Fruit fly (Drosophila melanogaster): ENCODE measurements around the gene sordd1.

sordd1 gene

DNA sequence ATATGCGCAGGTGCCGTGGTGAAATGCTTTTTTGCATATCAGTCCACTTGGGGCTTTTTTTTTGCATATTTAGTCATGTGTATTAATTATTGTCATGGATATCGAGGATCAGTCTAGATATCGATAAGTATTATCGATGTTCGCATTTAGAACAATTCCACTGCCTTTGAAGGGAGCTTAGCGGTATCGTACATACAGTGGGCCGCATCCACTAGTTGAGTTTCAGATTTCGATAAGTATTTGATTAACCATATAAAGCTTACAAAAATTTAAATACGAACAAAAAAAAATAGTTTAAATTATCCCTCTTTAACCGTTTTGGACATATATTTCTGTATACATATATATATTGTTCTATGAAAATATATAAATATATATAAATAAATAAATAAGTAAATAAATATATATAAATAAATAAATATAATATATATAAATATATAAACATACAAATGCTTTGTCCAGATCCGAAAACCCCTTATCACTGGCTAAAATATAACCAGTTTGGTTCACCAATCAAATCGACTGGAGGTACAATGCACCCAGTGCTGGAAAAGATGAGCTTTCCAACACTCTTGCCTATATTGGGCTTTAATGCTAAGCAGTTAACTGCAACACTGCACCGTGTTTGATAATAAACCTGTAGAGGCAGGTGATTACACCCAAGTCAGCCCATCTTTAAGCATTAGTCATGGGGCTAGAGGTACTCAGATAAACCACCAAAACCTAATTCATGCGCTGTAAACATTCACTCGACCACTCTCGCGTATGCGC, 7.2 kb upstream of the sordd1 start (continued):
- TF ChIP-seq Fer3 (tag; optimal IDR thresholded peaks at IDR 0.05), result peak; percentile 7
- no peak for TF ChIP-seq CG4424 (GFP tag; optimal IDR thresholded peaks at IDR 0.05)
- TF ChIP-seq ATbp (GFP tag; optimal IDR thresholded peaks at IDR 0.05), result peak; percentile 29
- TF ChIP-seq CG2116 (GFP tag; optimal IDR thresholded peaks at IDR 0.05), result peak; percentile 36
- 0 out of 3 replicates have a peak, but pooled peaks have one; percentile 38 for TF ChIP-seq CG7963 (GFP tag; IDR thresholded peaks at IDR 0.05; ENCODE audit: partially characterized antibody)
- TF ChIP-seq Ets65A (GFP tag), result peak; percentile 58
- TF ChIP-seq CG10366 (GFP tag; IDR thresholded peaks at IDR 0.05), result no peak
- TF ChIP-seq Meics (GFP tag; optimal IDR thresholded peaks at IDR 0.05), result peak; percentile 52
- TF ChIP-seq CG13287 (GFP tag; IDR thresholded peaks at IDR 0.05; ENCODE audit: partially characterized antibody), result peak; percentile 81
- TF ChIP-seq scrt (GFP tag; optimal IDR thresholded peaks at IDR 0.05), result peak; percentile 14
- TF ChIP-seq Nf-YC (tag; optimal IDR thresholded peaks at IDR 0.05), result peak; percentile 88
- peak; percentile 43 for TF ChIP-seq phol (tag; optimal IDR thresholded peaks at IDR 0.05)
- TF ChIP-seq Six4 (GFP tag; optimal IDR thresholded peaks at IDR 0.05), result peak; percentile 17
- peak; percentile 59 for TF ChIP-seq Med (GFP tag)
- TF ChIP-seq CG12391 (tag; optimal IDR thresholded peaks at IDR 0.05), result peak; percentile 34
- no peak for TF ChIP-seq lmd (GFP tag; IDR thresholded peaks at IDR 0.05)
- peak in 1 of 2 experiments; percentile 21 for TF ChIP-seq bsh (GFP tag; optimal IDR thresholded peaks at IDR 0.05)
- TF ChIP-seq CG12299 (tag; optimal IDR thresholded peaks at IDR 0.05), result no peak
- TF ChIP-seq mam (GFP tag; optimal IDR thresholded peaks at IDR 0.05), result peak; percentile 15
- TF ChIP-seq CG6791 (GFP tag; IDR thresholded peaks at IDR 0.05; ENCODE audit: partially characterized antibody), result peak; percentile 85
- peak; percentile 17; the same call in 1 of the 2 replicates for TF ChIP-seq CG11247 (GFP tag; IDR thresholded peaks at IDR 0.05)
- TF ChIP-seq CG12659 (GFP tag; optimal IDR thresholded peaks at IDR 0.05), result peak; percentile 20
- peak in 1 of 2 experiments; percentile 38 for TF ChIP-seq eve (GFP tag; optimal IDR thresholded peaks at IDR 0.05)
- TF ChIP-seq gem (tag; optimal IDR thresholded peaks at IDR 0.05), result peak; percentile 62
- TF ChIP-seq Dll (GFP tag; IDR thresholded peaks at IDR 0.05; ENCODE audit: partially characterized antibody), result peak; percentile 75; the same call in 3 of the 4 replicates
- TF ChIP-seq tgo (GFP tag; IDR thresholded peaks at IDR 0.05), result 0 out of 3 replicates have a peak, but pooled peaks have one; percentile 17
- no peak for TF ChIP-seq fru (optimal IDR thresholded peaks at IDR 0.05)
- peak; percentile 65; the same call in 2 of the 4 replicates for TF ChIP-seq chinmo (GFP tag; IDR thresholded peaks at IDR 0.05; ENCODE audit: partially characterized antibody)
- TF ChIP-seq Fer1 (GFP tag; optimal IDR thresholded peaks at IDR 0.05), result peak; percentile 6
- TF ChIP-seq Dip2 (GFP tag; IDR thresholded peaks at IDR 0.05), result no peak
- TF ChIP-seq D19A (tag; optimal IDR thresholded peaks at IDR 0.05), result peak; percentile 30
- peak; percentile 28 for TF ChIP-seq CG14710 (tag; optimal IDR thresholded peaks at IDR 0.05)
- TF ChIP-seq nmo (GFP tag; optimal IDR thresholded peaks at IDR 0.05), result peak; percentile 22
- peak; percentile 31 for TF ChIP-seq B-H2 (GFP tag; optimal IDR thresholded peaks at IDR 0.05)
- TF ChIP-seq Dref (GFP tag; IDR thresholded peaks at IDR 0.05), result peak; percentile 81
- peak; percentile 31 for TF ChIP-seq CG2712 (tag; optimal IDR thresholded peaks at IDR 0.05)
- peak; percentile 66; the same call in 1 of the 2 replicates for TF ChIP-seq hbn (GFP tag; IDR thresholded peaks at IDR 0.05; ENCODE audit: partially characterized antibody)
- TF ChIP-seq CG16813 (GFP tag; IDR thresholded peaks at IDR 0.05; ENCODE audit: partially characterized antibody), result peak; percentile 76
- no peak for TF ChIP-seq tap (tag; optimal IDR thresholded peaks at IDR 0.05)
- TF ChIP-seq sens (GFP tag), result peak; percentile 5
- TF ChIP-seq CG1603 (tag; optimal IDR thresholded peaks at IDR 0.05), result peak; percentile 30
- TF ChIP-seq knrl (GFP tag; IDR thresholded peaks at IDR 0.05; ENCODE audit: partially characterized antibody), result peak; percentile 71
- peak; percentile 7 for TF ChIP-seq PHDP (tag; optimal IDR thresholded peaks at IDR 0.05)
- TF ChIP-seq CG34224 (GFP tag; IDR thresholded peaks at IDR 0.05; ENCODE audit: partially characterized antibody), result peak; percentile 84
- TF ChIP-seq grau (tag; optimal IDR thresholded peaks at IDR 0.05), result peak; percentile 37
- TF ChIP-seq HmgD (GFP tag; optimal IDR thresholded peaks at IDR 0.05), result no peak
- TF ChIP-seq BEAF-32 (GFP tag; optimal IDR thresholded peaks at IDR 0.05), result peak; percentile 76
